Fruit fly (Drosophila melanogaster) whole organism, pupa: ENCODE measurements around the gene SIDL.

Experiments
- CG10348 ChIP-seq: fragments of 200-800 bp; sonication (Bioruptor generic); IDR thresholded peaks from 2 replicates; pipeline ENCODE4 v1.3.6; 2022; ENCODE audit warnings: missing biosample characterization, missing genetic modification characterization
- CG12605 ChIP-seq: fragments of 200-800 bp; sonication (Bioruptor generic); IDR thresholded peaks from 2 replicates; pipeline ENCODE4 v1.3.6; 2022; ENCODE audit warnings: missing biosample characterization, missing genetic modification characterization
- CG13204 ChIP-seq: fragments of 200-800 bp; sonication (Bioruptor generic); optimal IDR thresholded peaks from 2 replicates; lab custom pipeline; 2018; ENCODE audit warnings: missing biosample characterization, mild to moderate bottlenecking, missing genetic modification characterization, moderate library complexity
- CG14655 ChIP-seq: fragments of 200-800 bp; sonication (Bioruptor generic); optimal IDR thresholded peaks from 3 replicates; lab custom pipeline; 2017; ENCODE audit warnings: mild to moderate bottlenecking, missing biosample characterization, missing genetic modification reagents, missing genetic modification characterization
- CG15710 ChIP-seq: fragments of 200-800 bp; sonication (Bioruptor generic); optimal IDR thresholded peaks from 2 replicates; lab custom pipeline; 2018; ENCODE audit warnings: missing biosample characterization, mild to moderate bottlenecking, missing genetic modification characterization, moderate library complexity
- CG17806 ChIP-seq: fragments of 200-800 bp; sonication (Bioruptor generic); optimal IDR thresholded peaks from 2 replicates; lab custom pipeline; 2018; ENCODE audit warnings: missing biosample characterization, mild to moderate bottlenecking, missing genetic modification characterization, moderate library complexity
- CG32121 ChIP-seq: fragments of 200-800 bp; sonication (Bioruptor generic); IDR thresholded peaks from 2 replicates; pipeline ENCODE4 v1.3.6; 2022; ENCODE audit warnings: missing biosample characterization, missing genetic modification characterization
- CG34367 ChIP-seq: fragments of 200-800 bp; sonication (Bioruptor generic); optimal IDR thresholded peaks from 2 replicates; lab custom pipeline; 2018; ENCODE audit warnings: missing biosample characterization, mild to moderate bottlenecking, missing genetic modification characterization
- CG4496 ChIP-seq: fragments of 200-800 bp; sonication (Bioruptor generic); IDR thresholded peaks from 3 replicates; pipeline ENCODE4 v1.3.6; 2022; ENCODE audit warnings: missing biosample characterization, missing genetic modification characterization
- CG8159 ChIP-seq: fragments of 200-800 bp; sonication (Bioruptor generic); optimal IDR thresholded peaks from 3 replicates; lab custom pipeline; 2018; ENCODE audit warnings: missing biosample characterization, mild to moderate bottlenecking, missing genetic modification characterization, moderate library complexity
- CG8301 ChIP-seq: fragments of 200-800 bp; sonication (Bioruptor generic); optimal IDR thresholded peaks from 2 replicates; lab custom pipeline; 2018; ENCODE audit warnings: missing biosample characterization, mild to moderate bottlenecking, missing genetic modification characterization
- CG9948 ChIP-seq: fragments of 200-800 bp; sonication (Bioruptor generic); optimal IDR thresholded peaks from 2 replicates; lab custom pipeline; 2018; ENCODE audit warnings: missing biosample characterization, mild to moderate bottlenecking, missing genetic modification characterization, moderate library complexity
- D1 ChIP-seq: fragments of 200-800 bp; sonication (Bioruptor generic); optimal IDR thresholded peaks from 2 replicates; lab custom pipeline; 2018; ENCODE audit warnings: missing biosample characterization, mild to moderate bottlenecking, missing genetic modification characterization, moderate library complexity
- EcR ChIP-seq: fragments of 200-800 bp; sonication (Bioruptor generic); optimal IDR thresholded peaks from 3 replicates; lab custom pipeline; 2019; ENCODE audit warnings: missing biosample characterization, missing genetic modification characterization, mild to moderate bottlenecking, moderate library complexity, missing genetic modification reagents
- Ets98B ChIP-seq: fragments of 200-800 bp; sonication (Bioruptor generic); IDR thresholded peaks from 2 replicates; pipeline ENCODE4 v1.3.6; 2022; ENCODE audit warnings: missing biosample characterization, missing genetic modification characterization
- Pif1A ChIP-seq: fragments of 200-800 bp; sonication (Bioruptor generic); optimal IDR thresholded peaks from 3 replicates; lab custom pipeline; 2016; ENCODE audit warnings: missing biosample characterization, missing genetic modification characterization
- Pif1B ChIP-seq: fragments of 200-800 bp; sonication (Bioruptor generic); optimal IDR thresholded peaks from 3 replicates; lab custom pipeline; 2016; ENCODE audit warnings: missing biosample characterization, missing genetic modification characterization
- Snoo ChIP-seq: fragments of 200-800 bp; sonication (Bioruptor generic); optimal IDR thresholded peaks from 3 replicates; lab custom pipeline; 2017; ENCODE audit warnings: missing biosample characterization, mild to moderate bottlenecking, missing genetic modification characterization, inconsistent platforms
- fd96Ca ChIP-seq: fragments of 200-800 bp; sonication (Bioruptor generic); IDR thresholded peaks from 3 replicates; pipeline ENCODE4 v1.3.6; 2022; ENCODE audit warnings: missing biosample characterization, missing genetic modification characterization
- gl ChIP-seq: fragments of 200-800 bp; sonication (Bioruptor generic); optimal IDR thresholded peaks from 2 replicates; lab custom pipeline; 2018; ENCODE audit warnings: missing biosample characterization, mild to moderate bottlenecking, missing genetic modification characterization
- rn ChIP-seq: fragments of 200-800 bp; sonication (Bioruptor generic); IDR thresholded peaks from 2 replicates; pipeline ENCODE4 v1.3.6; 2022; ENCODE audit warnings: missing biosample characterization, missing genetic modification characterization

Gene SIDL

dm6 chr3R:15250454-15250853 is 31.8 kb upstream of the SIDL start:
- TF ChIP-seq CG12605 (GFP tag; lab: Robert Waterston, UW) (peak; percentile 60), EcR (GFP tag; lab: Kevin White, UChicago) (no peak), CG34367 (tag; lab: Kevin White, UChicago) (peak; percentile 40), CG32121 (peak; percentile 70), Ets98B (GFP tag; lab: Robert Waterston, UW) (peak; percentile 81), CG4496 (GFP tag; lab: Robert Waterston, UW) (peak; percentile 72; the same call in 2 of the 3 replicates), rn (GFP tag; lab: Robert Waterston, UW) (peak; percentile 56), Snoo (tag; lab: Kevin White, UChicago) (no peak), Pif1B (GFP tag; lab: Kevin White, UChicago) (no peak), CG8159 (tag; lab: Kevin White, UChicago) (peak; percentile 62), CG15710 (peak; percentile 74), fd96Ca (GFP tag; lab: Robert Waterston, UW) (peak; percentile 67)

dm6 chr3R:15249735-15250134 is 31.1 kb upstream of the SIDL start, which contains the start of gene CG42404:
Gene CG42404, plus strand, starts transcription at chr3R:15250094.
- no peak for TF ChIP-seq CG15710
- no peak for TF ChIP-seq CG14655 (GFP tag; lab: Kevin White, UChicago)
- TF ChIP-seq CG8301: no peak
- no peak for TF ChIP-seq Snoo (tag; lab: Kevin White, UChicago)
- no peak for TF ChIP-seq CG17806 (tag; lab: Kevin White, UChicago)
- TF ChIP-seq CG13204 (GFP tag; lab: Kevin White, UChicago): no peak
- no peak for TF ChIP-seq EcR (GFP tag; lab: Kevin White, UChicago)
- TF ChIP-seq fd96Ca (GFP tag; lab: Robert Waterston, UW): no peak
- no peak for TF ChIP-seq rn (GFP tag; lab: Robert Waterston, UW)
- TF ChIP-seq CG12605 (GFP tag; lab: Robert Waterston, UW): no peak
- no peak for TF ChIP-seq D1 (tag; lab: Kevin White, UChicago)
- TF ChIP-seq CG32121: no peak
- TF ChIP-seq CG8159 (tag; lab: Kevin White, UChicago): no peak
- no peak for TF ChIP-seq Pif1A (GFP tag; lab: Kevin White, UChicago)

- TF ChIP-seq CG9948 (tag; lab: Kevin White, UChicago) (no peak), CG8301 (no peak)
Measured at dm6 chr3R:15249037-15249436, 30.4 kb upstream of the SIDL start, which contains the start of gene Amt. Gene Amt, minus strand, starts transcription at chr3R:15249137.

- TF ChIP-seq CG8159 (tag; lab: Kevin White, UChicago): peak; percentile 48
- no peak for TF ChIP-seq CG8301
Measured at dm6 chr3R:15246601-15247000, 27.9 kb upstream of the SIDL start.

- no peak for TF ChIP-seq CG10348 (GFP tag; lab: Robert Waterston, UW)
- peak; percentile 48 for TF ChIP-seq Pif1B (GFP tag; lab: Kevin White, UChicago)
- peak; percentile 45; the same call in 1 of the 2 replicates for TF ChIP-seq CG12605 (GFP tag; lab: Robert Waterston, UW)
- no peak for TF ChIP-seq Snoo (tag; lab: Kevin White, UChicago)
- no peak for TF ChIP-seq CG13204 (GFP tag; lab: Kevin White, UChicago)
- no peak for TF ChIP-seq rn (GFP tag; lab: Robert Waterston, UW)
- TF ChIP-seq CG15710: no peak
- TF ChIP-seq gl: no peak
- peak; percentile 71 for TF ChIP-seq EcR (GFP tag; lab: Kevin White, UChicago)
- TF ChIP-seq CG34367 (tag; lab: Kevin White, UChicago): no peak
- TF ChIP-seq CG32121: 0 out of 2 replicates have a peak, but pooled peaks have one; percentile 46
- no peak for TF ChIP-seq CG17806 (tag; lab: Kevin White, UChicago)
- no peak for TF ChIP-seq D1 (tag; lab: Kevin White, UChicago)
- TF ChIP-seq CG4496 (GFP tag; lab: Robert Waterston, UW): peak; percentile 53; the same call in 1 of the 3 replicates
- no peak for TF ChIP-seq Pif1A (GFP tag; lab: Kevin White, UChicago)
- TF ChIP-seq CG9948 (tag; lab: Kevin White, UChicago): no peak
- TF ChIP-seq CG8159 (tag; lab: Kevin White, UChicago): peak; percentile 7
- TF ChIP-seq CG14655 (GFP tag; lab: Kevin White, UChicago): no peak
- no peak for TF ChIP-seq CG8301
- no peak for TF ChIP-seq Ets98B (GFP tag; lab: Robert Waterston, UW)
- TF ChIP-seq fd96Ca (GFP tag; lab: Robert Waterston, UW): no peak
Measured at dm6 chr3R:15243452-15243851, 24.8 kb upstream of the SIDL start.

- TF ChIP-seq CG10348 (GFP tag; lab: Robert Waterston, UW) (no peak), Snoo (tag; lab: Kevin White, UChicago) (no peak), D1 (tag; lab: Kevin White, UChicago) (no peak), EcR (GFP tag; lab: Kevin White, UChicago) (no peak), fd96Ca (GFP tag; lab: Robert Waterston, UW) (no peak), CG4496 (GFP tag; lab: Robert Waterston, UW) (no peak), gl (no peak), Ets98B (GFP tag; lab: Robert Waterston, UW) (no peak), CG13204 (GFP tag; lab: Kevin White, UChicago) (no peak)
Measured at dm6 chr3R:15243046-15243356, 24.3 kb upstream of the SIDL start.
